Fruit fly (Drosophila melanogaster): ENCODE measurements around the gene CG31140.

DNA sequence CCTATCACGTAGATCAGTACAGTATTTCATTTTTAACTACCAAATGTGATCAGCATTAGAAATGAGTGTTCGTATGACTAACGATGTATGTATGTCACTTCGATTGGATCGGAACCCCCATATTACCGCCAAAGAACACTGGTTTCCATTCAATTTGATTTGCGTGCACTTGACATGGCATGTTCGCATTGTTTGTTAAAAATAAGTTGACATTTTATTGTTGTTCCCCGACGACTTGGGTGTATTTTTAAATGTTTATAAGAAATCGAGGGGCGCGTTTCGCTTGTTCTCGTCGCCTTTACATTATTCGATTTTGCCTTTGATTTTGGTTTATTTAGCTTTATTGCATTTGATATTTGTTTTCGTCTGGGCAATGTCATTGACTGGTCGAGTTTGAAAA, 52.5 kb downstream of the CG31140 start:
- no peak for TF ChIP-seq CG34406 (GFP tag; optimal IDR thresholded peaks at IDR 0.05)
- TF ChIP-seq CG11294 (GFP tag; IDR thresholded peaks at IDR 0.05) = no peak
- TF ChIP-seq CG16779 (tag; optimal IDR thresholded peaks at IDR 0.05) = no peak
- no peak for TF ChIP-seq CG6808 (GFP tag; optimal IDR thresholded peaks at IDR 0.05)
